Fruit fly (Drosophila melanogaster) whole organism: Measurements from ENCODE around the gene Jon65Ai.

Experiments
- CG8478 ChIP-seq: fragments of >200 bp; optimal IDR thresholded peaks from 2 replicates; lab custom pipeline; 2018; ENCODE audit warnings: inconsistent platforms
- Dll ChIP-seq: fragments of >200 bp; optimal IDR thresholded peaks from 2 replicates; lab custom pipeline; 2017
- psq ChIP-seq: fragments of >200 bp; optimal IDR thresholded peaks from 2 replicates; lab custom pipeline; 2017
- usp ChIP-seq: fragments of >200 bp; optimal IDR thresholded peaks from 2 replicates; lab custom pipeline; 2017; ENCODE audit warnings: missing biosample characterization, missing genetic modification characterization, mixed read lengths

dm6 chr3L:6068178-6068577 is 13.9 kb upstream of the Jon65Ai start:
- TF ChIP-seq CG8478 (lab: Kevin White, UChicago) (no peak), Dll (lab: Kevin White, UChicago) (no peak), psq (lab: Kevin White, UChicago) (no peak), usp (no peak)
